Fruit fly (Drosophila melanogaster): Measurements from ENCODE around the gene zfh2.

DNA sequence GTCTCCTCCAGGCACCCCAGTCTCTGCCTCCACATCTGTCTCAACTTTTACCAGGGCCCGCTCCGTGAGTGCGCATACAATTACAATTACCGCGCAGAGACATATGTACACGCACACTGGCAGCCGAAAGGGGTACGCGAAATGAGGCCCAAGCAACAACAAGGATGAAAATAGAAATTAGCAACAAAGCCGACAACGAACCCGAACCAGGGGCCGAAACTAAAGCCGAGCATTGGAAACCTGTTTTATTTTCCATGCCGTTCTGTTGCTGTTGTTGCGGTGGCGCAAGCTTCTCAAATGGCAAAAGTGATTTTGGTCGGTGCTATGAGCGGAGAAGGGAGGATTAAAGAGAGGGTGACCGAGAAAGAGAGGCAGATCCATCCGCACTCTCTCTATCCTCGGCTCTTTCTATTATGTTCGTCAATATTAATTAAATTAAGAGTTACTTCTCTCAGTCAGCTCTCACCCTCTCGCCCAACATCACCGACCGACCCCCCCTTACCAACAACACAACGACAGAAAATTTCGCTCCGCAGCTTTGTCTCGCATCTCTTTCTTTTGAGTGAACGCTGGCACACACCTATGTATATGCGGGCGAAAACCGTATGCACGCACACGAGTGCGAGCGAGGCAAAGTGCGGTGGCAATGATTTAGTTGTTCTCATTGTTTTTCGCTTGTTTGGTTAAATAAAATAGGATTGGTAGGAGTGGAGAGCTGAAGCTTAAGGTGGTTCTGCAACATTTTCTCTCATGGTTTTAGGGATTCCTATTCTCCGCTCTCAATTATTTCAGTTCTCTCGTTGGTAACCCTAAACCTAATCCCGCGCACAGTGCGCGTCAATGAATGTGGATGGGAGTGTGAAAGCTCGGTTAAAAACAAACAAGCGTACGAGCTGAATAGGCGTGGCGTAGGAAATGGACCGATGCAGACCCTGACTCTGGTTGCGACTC lies 5.9 kb downstream of the zfh2 start:
- no peak for TF ChIP-seq Hr39 (GFP tag; optimal IDR thresholded peaks at IDR 0.05)
- no peak for TF ChIP-seq OdsH (GFP tag; optimal IDR thresholded peaks at IDR 0.05)
- no peak for TF ChIP-seq CG16779 (tag; optimal IDR thresholded peaks at IDR 0.05)
- no peak for TF ChIP-seq Eip93F (GFP tag; optimal IDR thresholded peaks at IDR 0.05)
- TF ChIP-seq esn (GFP tag; optimal IDR thresholded peaks at IDR 0.05) = no peak
- no peak for TF ChIP-seq CG11294 (GFP tag; IDR thresholded peaks at IDR 0.05)
- TF ChIP-seq Sox15 (GFP tag; optimal IDR thresholded peaks at IDR 0.05) = no peak
- no peak for TF ChIP-seq CG9139 (GFP tag; optimal IDR thresholded peaks at IDR 0.05)
- no peak for TF ChIP-seq CG3919 (GFP tag; optimal IDR thresholded peaks at IDR 0.05)
- no peak for TF ChIP-seq Sox102F (GFP tag; optimal IDR thresholded peaks at IDR 0.05)
- no peak for TF ChIP-seq Gug (GFP tag; IDR thresholded peaks at IDR 0.05)

All from whole organism, prepupa.